Worm (Caenorhabditis elegans): ENCODE data around the gene cyn-4.

The cyn-4 gene

ce11 chrII:10838550-10838949 lies 33.9 kb downstream of the cyn-4 start:
- no peak for TF ChIP-seq ceh-18 (tag; optimal IDR thresholded peaks at IDR 0.05)
- no peak for TF ChIP-seq che-1 (tag; optimal IDR thresholded peaks at IDR 0.05)
- peak; percentile 63 for TF ChIP-seq nfya-1 (tag; optimal IDR thresholded peaks at IDR 0.05)
- TF ChIP-seq dmd-4 (tag; optimal IDR thresholded peaks at IDR 0.05; ENCODE audit: borderline replicate concordance): no peak

ce11 chrII:10834717-10835116 lies 37.7 kb downstream of the cyn-4 start:
- no peak for TF ChIP-seq unc-3 (GFP tag; conservative IDR thresholded peaks at IDR 0.05)
- no peak for TF ChIP-seq unc-3 (tag; optimal IDR thresholded peaks at IDR 0.05)
- TF ChIP-seq pax-1 (tag; optimal IDR thresholded peaks at IDR 0.05): no peak
- no peak for TF ChIP-seq lim-6 (tag; optimal IDR thresholded peaks at IDR 0.05)
- no peak for TF ChIP-seq tbx-7 (tag; optimal IDR thresholded peaks at IDR 0.05)
- TF ChIP-seq mec-3 (tag; optimal IDR thresholded peaks at IDR 0.05; ENCODE audit: borderline replicate concordance): no peak
- no peak for TF ChIP-seq ceh-22 (tag; optimal IDR thresholded peaks at IDR 0.05)
- TF ChIP-seq ama-1 (optimal IDR thresholded peaks at IDR 0.05): no peak
- TF ChIP-seq ceh-30 (tag; optimal IDR thresholded peaks at IDR 0.05): no peak

- TF ChIP-seq npax-4 (tag; optimal IDR thresholded peaks at IDR 0.05) (no peak), mec-3 (tag; optimal IDR thresholded peaks at IDR 0.05; ENCODE audit: borderline replicate concordance) (no peak), pag-3 (tag; optimal IDR thresholded peaks at IDR 0.05; ENCODE audit: borderline replicate concordance) (no peak), pha-2 (tag; optimal IDR thresholded peaks at IDR 0.05) (no peak), ama-1 (optimal IDR thresholded peaks at IDR 0.05) (no peak), unc-42 (tag; optimal IDR thresholded peaks at IDR 0.05) (no peak)
Measured at ce11 chrII:10829572-10829971, 42.8 kb downstream of the cyn-4 start.

ce11 chrII:10829081-10829480 lies 43.3 kb downstream of the cyn-4 start, which contains the start of gene VM106R.1:
VM106R.1 (minus strand) TSS chrII:10829181.
- TF ChIP-seq ceh-19 (GFP tag; optimal IDR thresholded peaks at IDR 0.05) (no peak), zip-5 (tag; optimal IDR thresholded peaks at IDR 0.05) (no peak), eyg-1 (tag; optimal IDR thresholded peaks at IDR 0.05) (no peak), pqm-1 (tag; optimal IDR thresholded peaks at IDR 0.05) (no peak), fkh-10 (GFP tag; optimal IDR thresholded peaks at IDR 0.05) (no peak), ceh-24 (tag; optimal IDR thresholded peaks at IDR 0.05) (no peak), lin-11 (tag; optimal IDR thresholded peaks at IDR 0.05) (no peak), mec-3 (tag; optimal IDR thresholded peaks at IDR 0.05; ENCODE audit: borderline replicate concordance) (no peak), unc-55 (GFP tag; optimal IDR thresholded peaks at IDR 0.05) (no peak), pros-1 (tag; optimal IDR thresholded peaks at IDR 0.05) (no peak), elt-2 (tag; optimal IDR thresholded peaks at IDR 0.05) (no peak), F13H6.1 (tag; optimal IDR thresholded peaks at IDR 0.05) (no peak), ceh-30 (tag; optimal IDR thresholded peaks at IDR 0.05) (no peak), fax-1 (tag; optimal IDR thresholded peaks at IDR 0.05) (no peak), che-1 (tag; optimal IDR thresholded peaks at IDR 0.05) (no peak)

ce11 chrII:10824046-10824445 lies 48.4 kb downstream of the cyn-4 start, which contains the start of the genes R06F6.12 and mix-1:
R06F6.12 (minus strand) TSS chrII:10824081.
mix-1 (plus strand) TSS chrII:10824246.
- TF ChIP-seq ceh-24 (tag; optimal IDR thresholded peaks at IDR 0.05): no peak
- peak; percentile 44 for TF ChIP-seq hlh-30 (tag; optimal IDR thresholded peaks at IDR 0.05; ENCODE audit: insufficient read depth)
- TF ChIP-seq nfya-1 (tag; optimal IDR thresholded peaks at IDR 0.05): peak; percentile 55
- no peak for TF ChIP-seq syd-9 (tag; optimal IDR thresholded peaks at IDR 0.05)
- no peak for TF ChIP-seq sdc-2 (tag; optimal IDR thresholded peaks at IDR 0.05)
- TF ChIP-seq ama-1 (optimal IDR thresholded peaks at IDR 0.05): no peak
- no peak for TF ChIP-seq K02D7.2 (tag; optimal IDR thresholded peaks at IDR 0.05)
- no peak for TF ChIP-seq C38D4.7 (GFP tag; optimal IDR thresholded peaks at IDR 0.05)
- no peak for TF ChIP-seq fkh-6 (tag; optimal IDR thresholded peaks at IDR 0.05)
- TF ChIP-seq ceh-31 (tag; optimal IDR thresholded peaks at IDR 0.05): peak; percentile 26
- TF ChIP-seq ref-2 (tag; optimal IDR thresholded peaks at IDR 0.05): no peak
- TF ChIP-seq pax-1 (tag; optimal IDR thresholded peaks at IDR 0.05): no peak
- peak; percentile 3 for TF ChIP-seq dve-1 (tag; optimal IDR thresholded peaks at IDR 0.05)
- no peak for TF ChIP-seq fax-1 (tag; optimal IDR thresholded peaks at IDR 0.05)
- TF ChIP-seq unc-86 (tag; optimal IDR thresholded peaks at IDR 0.05): no peak
- peak; percentile 48 for TF ChIP-seq elt-2 (tag; optimal IDR thresholded peaks at IDR 0.05)

Measured in whole organism, late embryonic.